Fruit fly (Drosophila melanogaster): ENCODE data around the gene CG1299.

The CG1299 gene

dm6 chr3L:4133724-4134678 lies 14.5 kb upstream of the CG1299 start, which contains the start of gene ens:
TSS of gene ens (minus strand) at chr3L:4134550.
- no peak for TF ChIP-seq insv (optimal IDR thresholded peaks at IDR 0.05)
- no peak for TF ChIP-seq h (optimal IDR thresholded peaks at IDR 0.05)
- TF ChIP-seq Myc (optimal IDR thresholded peaks at IDR 0.05) = no peak
- no peak for TF ChIP-seq psq (optimal IDR thresholded peaks at IDR 0.05)
- TF ChIP-seq ttk (optimal IDR thresholded peaks at IDR 0.05) = no peak
- TF ChIP-seq Sin3A (optimal IDR thresholded peaks at IDR 0.05) = no peak

dm6 chr3L:4135857-4136256 lies 12.6 kb upstream of the CG1299 start, which contains the start of gene RfC4:
TSS of gene RfC4 (minus strand) at chr3L:4136038.
- TF ChIP-seq ttk (optimal IDR thresholded peaks at IDR 0.05) (no peak), psq (optimal IDR thresholded peaks at IDR 0.05) (no peak), Myc (optimal IDR thresholded peaks at IDR 0.05) (no peak), h (optimal IDR thresholded peaks at IDR 0.05) (no peak), insv (optimal IDR thresholded peaks at IDR 0.05) (no peak), Sin3A (optimal IDR thresholded peaks at IDR 0.05) (no peak)

DNA sequence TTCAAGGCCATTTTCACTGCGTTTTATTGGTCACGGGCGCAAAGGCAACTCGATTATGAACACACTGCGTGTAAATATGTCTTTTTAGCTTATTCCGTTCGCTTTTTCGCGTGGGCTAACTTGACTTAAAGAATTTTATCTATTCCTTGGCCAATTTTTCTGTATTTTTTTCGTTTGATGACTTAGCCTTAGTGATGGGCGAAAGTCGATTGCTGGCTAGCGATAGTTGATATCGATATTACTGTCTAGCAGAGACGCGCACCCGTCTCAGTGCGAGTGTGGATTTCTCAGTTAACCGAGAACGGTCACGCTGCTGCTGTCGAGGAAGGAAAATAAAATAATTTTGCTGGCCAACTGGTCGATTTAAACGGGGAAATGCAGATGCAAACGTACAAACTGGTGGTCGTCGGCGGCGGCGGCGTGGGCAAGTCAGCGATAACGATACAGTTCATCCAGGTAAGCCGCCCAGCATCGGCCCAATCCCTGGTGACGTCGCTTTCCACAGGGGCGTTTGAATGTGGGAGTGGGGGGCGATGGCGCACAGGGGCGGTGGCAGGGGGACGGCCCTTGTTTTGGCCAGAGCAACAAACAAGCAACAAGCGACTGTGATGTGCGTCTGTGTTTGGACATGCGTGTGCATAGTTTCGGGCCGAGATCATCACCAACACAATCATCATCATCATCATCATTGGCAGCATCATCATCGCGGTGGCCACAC lies 9.5 kb upstream of the CG1299 start, which contains the start of the genes Rop and Ras64B:
TSS of gene Rop (minus strand) at position 193 of the 718 bp plus-strand sequence.
TSS of gene Ras64B (plus strand) at position 273 of the 718 bp plus-strand sequence.
- TF ChIP-seq psq (optimal IDR thresholded peaks at IDR 0.05) (no peak), Sin3A (optimal IDR thresholded peaks at IDR 0.05) (no peak), ttk (optimal IDR thresholded peaks at IDR 0.05) (no peak), insv (optimal IDR thresholded peaks at IDR 0.05) (no peak)

- TF ChIP-seq Myc (optimal IDR thresholded peaks at IDR 0.05) (no peak), psq (optimal IDR thresholded peaks at IDR 0.05) (no peak), Sin3A (optimal IDR thresholded peaks at IDR 0.05) (no peak), h (optimal IDR thresholded peaks at IDR 0.05) (no peak), insv (optimal IDR thresholded peaks at IDR 0.05) (no peak), ttk (optimal IDR thresholded peaks at IDR 0.05) (no peak)
Measured at dm6 chr3L:4141167-4141566, 7.3 kb upstream of the CG1299 start, which contains the start of gene Akh. TSS of gene Akh (plus strand) at chr3L:4141467.

DNA sequence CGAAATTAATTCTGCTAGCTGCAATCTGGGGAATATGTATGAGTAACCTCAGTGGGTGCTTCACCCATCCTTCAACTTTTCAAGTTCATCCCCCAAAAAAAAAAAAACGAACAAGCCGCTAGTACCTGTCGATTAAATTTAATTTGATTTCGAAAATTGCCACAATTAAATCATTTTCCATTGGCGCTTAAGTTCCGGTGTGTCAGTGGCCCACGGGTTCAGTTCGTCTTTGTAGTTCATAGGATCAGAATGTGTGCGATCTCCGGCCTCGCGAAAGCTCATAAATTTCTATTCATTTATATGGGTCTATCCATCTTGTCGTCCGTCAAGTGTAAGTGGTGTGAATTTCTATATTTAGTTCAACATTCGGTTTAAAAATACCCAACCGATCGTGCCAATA lies 6.4 kb upstream of the CG1299 start, which contains the start of gene CG32260:
TSS of gene CG32260 (plus strand) at position 301 of the 400 bp plus-strand sequence.
- TF ChIP-seq h (optimal IDR thresholded peaks at IDR 0.05) (no peak), Sin3A (optimal IDR thresholded peaks at IDR 0.05) (no peak), Myc (optimal IDR thresholded peaks at IDR 0.05) (no peak), psq (optimal IDR thresholded peaks at IDR 0.05) (no peak), ttk (optimal IDR thresholded peaks at IDR 0.05) (no peak), insv (optimal IDR thresholded peaks at IDR 0.05) (no peak)

DNA sequence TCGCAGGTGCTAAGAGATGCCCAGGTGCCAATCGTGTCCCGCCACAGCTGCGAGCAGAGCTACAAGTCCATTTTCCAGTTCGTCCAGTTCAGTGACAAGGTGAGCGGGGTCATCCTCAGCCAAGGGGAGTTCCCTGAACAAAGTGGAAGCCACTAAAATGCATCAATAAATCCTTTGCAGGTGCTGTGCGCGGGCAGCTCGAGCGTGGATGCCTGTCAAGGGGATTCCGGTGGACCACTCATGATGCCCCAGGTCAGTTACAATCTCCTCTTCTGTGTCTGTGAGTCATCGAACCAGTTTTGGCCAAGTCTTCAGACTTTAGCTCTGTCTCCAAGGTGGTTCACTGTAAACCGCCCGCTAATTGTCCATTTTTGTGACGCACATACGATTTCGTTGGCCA lies 3.3 kb upstream of the CG1299 start:
- TF ChIP-seq Myc (optimal IDR thresholded peaks at IDR 0.05) (no peak), ttk (optimal IDR thresholded peaks at IDR 0.05) (no peak), h (optimal IDR thresholded peaks at IDR 0.05) (no peak), insv (optimal IDR thresholded peaks at IDR 0.05) (no peak)

DNA sequence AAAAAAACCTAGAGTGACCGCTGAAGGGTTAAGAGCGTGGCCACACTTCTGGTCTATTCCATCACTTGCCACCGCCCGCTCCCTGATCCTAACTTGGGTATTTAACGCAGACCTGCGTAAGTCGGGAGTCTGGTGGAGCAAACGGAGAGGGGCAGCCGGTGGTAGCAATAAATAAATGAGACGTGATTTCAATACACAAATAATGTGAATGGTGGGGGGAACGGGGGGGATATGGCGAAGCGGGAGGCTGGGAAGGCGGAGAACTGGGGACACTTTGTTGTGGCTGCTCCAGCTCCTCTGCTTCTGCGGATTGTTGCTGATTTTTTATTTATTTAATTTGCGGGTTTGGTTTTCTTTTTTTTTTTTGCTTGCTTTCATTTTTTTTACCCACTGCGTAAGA lies 9.4 kb downstream of the CG1299 start:
- no peak for TF ChIP-seq Myc (optimal IDR thresholded peaks at IDR 0.05)
- TF ChIP-seq Sin3A (optimal IDR thresholded peaks at IDR 0.05) = no peak
- no peak for TF ChIP-seq psq (optimal IDR thresholded peaks at IDR 0.05)
- no peak for TF ChIP-seq ttk (optimal IDR thresholded peaks at IDR 0.05)
- no peak for TF ChIP-seq insv (optimal IDR thresholded peaks at IDR 0.05)
- TF ChIP-seq h (optimal IDR thresholded peaks at IDR 0.05) = no peak

DNA sequence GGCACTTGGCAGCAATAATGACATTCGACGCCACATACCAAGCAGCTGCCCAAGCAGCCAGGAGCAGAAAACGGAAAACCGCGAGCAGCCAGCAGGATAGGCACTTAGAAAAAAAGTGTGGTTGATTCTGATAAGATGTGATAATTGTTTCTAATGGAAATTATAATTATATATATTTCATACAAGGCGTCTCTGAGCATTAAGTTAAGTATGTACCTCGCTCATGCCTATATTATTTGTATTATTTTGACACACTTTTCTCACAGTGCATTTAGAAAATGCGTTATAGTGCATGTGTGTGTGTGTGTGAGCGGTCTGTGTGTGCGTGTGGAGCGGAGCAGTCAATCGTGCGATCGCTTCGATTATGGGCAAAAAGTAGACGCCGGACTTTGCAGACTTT lies 9.9 kb downstream of the CG1299 start:
- TF ChIP-seq psq (optimal IDR thresholded peaks at IDR 0.05) = no peak
- no peak for TF ChIP-seq h (optimal IDR thresholded peaks at IDR 0.05)
- TF ChIP-seq ttk (optimal IDR thresholded peaks at IDR 0.05) = no peak
- TF ChIP-seq Sin3A (optimal IDR thresholded peaks at IDR 0.05) = no peak
- no peak for TF ChIP-seq insv (optimal IDR thresholded peaks at IDR 0.05)
- no peak for TF ChIP-seq Myc (optimal IDR thresholded peaks at IDR 0.05)

- TF ChIP-seq psq (optimal IDR thresholded peaks at IDR 0.05) (no peak), h (optimal IDR thresholded peaks at IDR 0.05) (no peak), insv (optimal IDR thresholded peaks at IDR 0.05) (no peak), ttk (optimal IDR thresholded peaks at IDR 0.05) (no peak), Sin3A (optimal IDR thresholded peaks at IDR 0.05) (no peak), Myc (optimal IDR thresholded peaks at IDR 0.05) (no peak)
Measured at dm6 chr3L:4159264-4159663, 10.8 kb downstream of the CG1299 start.

DNA sequence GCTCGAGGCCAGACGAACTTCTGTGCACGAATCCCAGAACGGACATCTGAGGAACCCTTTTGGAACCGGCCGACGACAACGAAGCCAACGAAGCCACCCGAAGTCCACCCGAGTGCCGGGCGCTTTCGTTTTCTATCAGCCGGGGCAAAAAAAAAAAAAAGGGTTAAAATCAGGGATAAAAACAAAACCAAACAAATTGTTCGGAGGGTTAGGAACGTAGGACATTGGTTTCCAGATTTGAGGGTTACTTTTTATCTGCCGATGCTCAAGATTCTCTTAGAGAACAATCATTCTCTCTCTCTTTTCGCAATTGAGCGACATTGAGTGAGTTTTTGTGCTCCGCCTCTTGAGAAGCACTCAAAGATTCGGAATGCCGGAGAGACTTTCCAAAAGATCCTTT lies 12.4 kb downstream of the CG1299 start, which contains the start of gene nab:
TSS of gene nab (minus strand) at position 7 of the 400 bp plus-strand sequence.
- TF ChIP-seq psq (optimal IDR thresholded peaks at IDR 0.05) (no peak), ttk (optimal IDR thresholded peaks at IDR 0.05) (no peak), insv (optimal IDR thresholded peaks at IDR 0.05) (no peak), h (optimal IDR thresholded peaks at IDR 0.05) (no peak)

DNA sequence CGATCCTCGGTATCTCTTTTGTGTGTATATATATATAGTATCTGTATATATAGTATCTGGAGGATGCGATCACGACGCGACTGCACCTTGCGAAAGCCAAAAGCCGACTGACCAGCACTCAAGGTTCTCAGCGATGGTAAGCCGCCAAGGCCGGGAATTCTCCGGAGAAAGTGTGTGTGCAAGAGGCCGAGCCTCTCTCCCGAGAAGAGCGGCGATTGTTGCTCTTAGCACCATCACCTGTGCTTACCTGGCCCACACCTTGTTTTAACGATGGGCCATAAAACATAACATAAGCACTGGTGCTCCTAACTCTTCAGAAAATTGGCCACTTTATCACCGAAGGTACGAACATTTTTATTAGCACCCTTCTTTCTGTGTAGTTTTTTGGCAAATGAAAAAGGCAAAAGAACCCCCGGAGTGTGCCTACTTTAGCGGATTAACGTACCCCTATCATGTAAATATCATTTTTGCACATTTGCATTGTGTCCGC lies 18.9 kb downstream of the CG1299 start, which contains the start of gene mas:
TSS of gene mas (minus strand) at position 112 of the 490 bp plus-strand sequence.
- TF ChIP-seq h (optimal IDR thresholded peaks at IDR 0.05) (no peak), Myc (optimal IDR thresholded peaks at IDR 0.05) (no peak), Sin3A (optimal IDR thresholded peaks at IDR 0.05) (no peak), insv (optimal IDR thresholded peaks at IDR 0.05) (no peak), ttk (optimal IDR thresholded peaks at IDR 0.05) (no peak), psq (optimal IDR thresholded peaks at IDR 0.05) (no peak)

Measured in Kc167 (cell line).